Worm (Caenorhabditis elegans): ENCODE data around the gene elli-1.

The elli-1 gene

DNA sequence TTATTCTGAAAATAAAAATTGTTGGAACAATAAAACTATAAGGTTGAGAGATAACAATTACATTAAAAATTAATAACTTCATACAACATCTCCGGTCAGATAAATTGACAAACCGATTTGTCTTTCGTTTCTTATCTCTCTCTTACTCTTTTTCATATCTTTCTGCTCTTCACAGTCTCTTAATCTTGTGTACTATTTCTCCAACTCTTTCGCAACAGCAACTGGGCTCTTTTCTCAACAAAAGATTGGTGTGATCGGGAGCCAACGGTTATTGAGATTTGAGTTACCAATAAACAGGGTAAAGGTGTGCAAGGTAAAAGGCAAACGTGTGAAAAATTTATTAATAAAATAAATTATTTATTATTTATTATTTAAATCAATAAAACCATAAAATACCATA, 32.0 kb upstream of the elli-1 start, which contains the start of gene C33D9.8:
TSS of gene C33D9.8 (minus strand) at position 99 of the 400 bp plus-strand sequence.
- peak in 1 of 2 experiments; percentile 30 for TF ChIP-seq lsy-2 (tag; optimal IDR thresholded peaks at IDR 0.05)
- no peak for TF ChIP-seq nhr-6 (tag; optimal IDR thresholded peaks at IDR 0.05)
- peak; percentile 40 for TF ChIP-seq C34F6.9 (tag; optimal IDR thresholded peaks at IDR 0.05)
- no peak for TF ChIP-seq ZK546.5 (tag; optimal IDR thresholded peaks at IDR 0.05)
- TF ChIP-seq unc-55 (GFP tag; optimal IDR thresholded peaks at IDR 0.05) = peak; percentile 60

DNA sequence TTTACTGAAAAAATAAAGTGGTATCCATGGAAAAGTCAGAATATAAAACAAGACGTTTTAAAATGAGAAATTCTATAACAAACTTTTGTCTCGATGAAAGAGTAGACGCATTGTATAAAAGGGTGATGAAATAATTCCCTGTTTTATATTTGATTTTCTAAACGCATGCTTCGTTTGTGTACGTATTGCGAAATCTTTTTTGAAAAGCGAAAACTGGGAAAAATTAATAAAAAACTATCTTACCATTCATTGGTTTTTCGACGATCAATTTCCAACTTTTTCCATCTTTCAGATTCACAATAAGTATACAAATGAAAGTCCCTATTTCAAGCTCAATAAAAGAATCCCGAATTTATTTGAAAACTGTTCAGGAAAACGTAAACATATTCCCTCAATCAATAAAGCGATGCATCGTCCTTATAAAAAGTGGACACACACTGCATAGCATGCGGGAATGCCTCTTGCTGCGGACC, 30.3 kb upstream of the elli-1 start, which contains the start of gene C33D9.13:
TSS of gene C33D9.13 (minus strand) at position 423 of the 473 bp plus-strand sequence.
- no peak for TF ChIP-seq sma-3 (GFP tag; optimal IDR thresholded peaks at IDR 0.05)
- TF ChIP-seq unc-55 (GFP tag; optimal IDR thresholded peaks at IDR 0.05) = peak; percentile 48
- TF ChIP-seq C34F6.9 (tag; optimal IDR thresholded peaks at IDR 0.05) = peak; percentile 24

ce11 chrIV:8782172-8782571, 27.5 kb upstream of the elli-1 start:
- TF ChIP-seq nhr-21 (tag; optimal IDR thresholded peaks at IDR 0.05) = peak; percentile 68
- TF ChIP-seq sma-3 (GFP tag; optimal IDR thresholded peaks at IDR 0.05) = peak; percentile 57
- TF ChIP-seq nhr-6 (tag; optimal IDR thresholded peaks at IDR 0.05) = peak; percentile 46
- TF ChIP-seq ztf-1 (GFP tag; conservative IDR thresholded peaks at IDR 0.05) = no peak
- peak; percentile 74 for TF ChIP-seq peb-1 (tag; optimal IDR thresholded peaks at IDR 0.05)
- no peak for TF ChIP-seq dmd-4 (tag; optimal IDR thresholded peaks at IDR 0.05)
- peak; percentile 90 for TF ChIP-seq fos-1 (tag; optimal IDR thresholded peaks at IDR 0.05)
- TF ChIP-seq lin-13 (GFP tag; optimal IDR thresholded peaks at IDR 0.05) = no peak
- peak; percentile 41 for TF ChIP-seq ceh-16 (tag; optimal IDR thresholded peaks at IDR 0.05)
- peak; percentile 51 for TF ChIP-seq snpc-4 (tag; optimal IDR thresholded peaks at IDR 0.05)
- peak; percentile 27 for TF ChIP-seq sem-4 (tag; optimal IDR thresholded peaks at IDR 0.05)
- TF ChIP-seq nhr-25 (tag; optimal IDR thresholded peaks at IDR 0.05) = peak; percentile 94
- peak; percentile 34 for TF ChIP-seq crh-2 (tag; optimal IDR thresholded peaks at IDR 0.05)
- no peak for TF ChIP-seq zag-1 (tag; optimal IDR thresholded peaks at IDR 0.05)
- peak; percentile 9 for TF ChIP-seq mab-5 (tag; optimal IDR thresholded peaks at IDR 0.05)
- TF ChIP-seq nhr-129 (tag; optimal IDR thresholded peaks at IDR 0.05) = peak; percentile 96
- TF ChIP-seq sma-9 (GFP tag; optimal IDR thresholded peaks at IDR 0.05) = peak; percentile 73
- TF ChIP-seq sma-9 (tag; optimal IDR thresholded peaks at IDR 0.05) = no peak
- peak; percentile 85 for TF ChIP-seq F13H6.1 (tag; optimal IDR thresholded peaks at IDR 0.05)
- TF ChIP-seq gmeb-1 (tag; optimal IDR thresholded peaks at IDR 0.05) = peak; percentile 70
- TF ChIP-seq unc-55 (GFP tag; optimal IDR thresholded peaks at IDR 0.05) = peak; percentile 45
- TF ChIP-seq lsy-2 (tag; optimal IDR thresholded peaks at IDR 0.05) = peak in 1 of 2 experiments; percentile 66
- no peak for TF ChIP-seq ztf-11 (tag; optimal IDR thresholded peaks at IDR 0.05)
- peak in 1 of 2 experiments; percentile 48 for TF ChIP-seq mdl-1 (tag; optimal IDR thresholded peaks at IDR 0.05)
- TF ChIP-seq nhr-77 (tag; optimal IDR thresholded peaks at IDR 0.05) = no peak
- peak; percentile 84 for TF ChIP-seq egl-27 (tag; optimal IDR thresholded peaks at IDR 0.05)
- peak; percentile 52 for TF ChIP-seq blmp-1 (tag; optimal IDR thresholded peaks at IDR 0.05; ENCODE audit: insufficient read depth)
- TF ChIP-seq C34F6.9 (tag; optimal IDR thresholded peaks at IDR 0.05) = peak; percentile 88

DNA sequence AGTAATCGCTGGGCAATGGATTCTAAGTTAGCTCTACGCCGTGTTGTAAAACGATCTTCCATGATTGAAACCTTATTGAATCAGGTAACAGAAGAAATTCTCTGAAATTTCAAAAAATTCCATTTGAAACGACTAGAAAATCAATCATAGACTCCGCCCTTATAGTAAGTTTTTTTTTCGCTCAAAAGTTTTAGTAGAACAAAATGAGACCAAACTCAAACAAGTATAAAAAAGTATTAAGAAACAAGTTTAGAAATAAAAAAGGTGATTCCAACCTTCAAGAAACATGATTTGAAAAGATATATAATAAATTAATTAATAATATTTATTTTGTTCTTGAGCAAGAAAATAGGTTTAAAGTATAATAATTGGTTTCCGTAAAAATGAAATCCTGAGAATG, 23.4 kb upstream of the elli-1 start, which contains the start of gene C33D9.6:
TSS of gene C33D9.6 (minus strand) at position 101 of the 400 bp plus-strand sequence.
- TF ChIP-seq unc-62 (GFP tag; optimal IDR thresholded peaks at IDR 0.05) (no peak), ZK546.5 (tag; optimal IDR thresholded peaks at IDR 0.05) (no peak)

ce11 chrIV:8772800-8773256, 18.2 kb upstream of the elli-1 start, which contains the start of gene F20C5.6:
Gene F20C5.6, minus strand, starts transcription at chrIV:8773206.
- TF ChIP-seq alr-1 (tag; optimal IDR thresholded peaks at IDR 0.05) (no peak), zag-1 (tag; optimal IDR thresholded peaks at IDR 0.05) (no peak), Y55F3AM.14 (GFP tag; optimal IDR thresholded peaks at IDR 0.05) (no peak), nhr-129 (tag; optimal IDR thresholded peaks at IDR 0.05) (no peak), sma-9 (GFP tag; optimal IDR thresholded peaks at IDR 0.05) (no peak), sma-9 (tag; optimal IDR thresholded peaks at IDR 0.05) (no peak), nhr-21 (tag; optimal IDR thresholded peaks at IDR 0.05) (no peak), ZK546.5 (tag; optimal IDR thresholded peaks at IDR 0.05) (no peak), skn-1 (tag; optimal IDR thresholded peaks at IDR 0.05) (no peak), mab-5 (tag; optimal IDR thresholded peaks at IDR 0.05) (no peak), R02D3.7 (tag; optimal IDR thresholded peaks at IDR 0.05) (no peak), dmd-4 (tag; optimal IDR thresholded peaks at IDR 0.05) (no peak), snpc-4 (tag; optimal IDR thresholded peaks at IDR 0.05) (no peak), unc-39 (tag; optimal IDR thresholded peaks at IDR 0.05) (no peak), aly-2 (tag; optimal IDR thresholded peaks at IDR 0.05) (no peak), nhr-77 (tag; optimal IDR thresholded peaks at IDR 0.05) (no peak), fos-1 (tag; optimal IDR thresholded peaks at IDR 0.05) (no peak), crh-2 (tag; optimal IDR thresholded peaks at IDR 0.05) (no peak), blmp-1 (tag; optimal IDR thresholded peaks at IDR 0.05; ENCODE audit: insufficient read depth) (no peak), nhr-11 (tag; optimal IDR thresholded peaks at IDR 0.05) (no peak), sma-3 (GFP tag; optimal IDR thresholded peaks at IDR 0.05) (no peak)

Measured in whole organism, L2 larva.